Fruit fly (Drosophila melanogaster) whole organism, embryonic: ENCODE data around the gene Dis3.

Source experiments
- CG10274 ChIP-seq: fragments of 200-800 bp; sonication (Bioruptor generic); optimal IDR thresholded peaks from 3 replicates; lab custom pipeline; 2017; ENCODE audit warnings: missing biosample characterization, mild to moderate bottlenecking, missing genetic modification characterization
- CG10462 ChIP-seq: fragments of 200-800 bp; sonication (Bioruptor generic); optimal IDR thresholded peaks from 2 replicates; lab custom pipeline; 2016; ENCODE audit warnings: missing biosample characterization, missing genetic modification characterization
- CG10565 ChIP-seq: fragments of 200-800 bp; sonication (Bioruptor generic); optimal IDR thresholded peaks from 3 replicates; lab custom pipeline; 2016; ENCODE audit warnings: missing biosample characterization, mild to moderate bottlenecking, missing genetic modification characterization
- CG10959 ChIP-seq: fragments of 200-800 bp; sonication (Bioruptor generic); IDR thresholded peaks from 2 replicates; pipeline ENCODE4 v1.3.6; 2022; ENCODE audit warnings: missing biosample characterization, missing genetic modification characterization
- CG11247 ChIP-seq: fragments of 200-800 bp; sonication (Bioruptor generic); IDR thresholded peaks from 2 replicates; pipeline ENCODE4 v1.3.6; 2022; ENCODE audit warnings: missing biosample characterization, missing genetic modification characterization
- CG11723 ChIP-seq: fragments of 200-800 bp; sonication (Bioruptor generic); optimal IDR thresholded peaks from 2 replicates; lab custom pipeline; 2017; ENCODE audit warnings: missing biosample characterization, mild to moderate bottlenecking, missing genetic modification characterization
- CG12155 ChIP-seq: fragments of 200-800 bp; sonication (Bioruptor generic); optimal IDR thresholded peaks from 3 replicates; lab custom pipeline; 2016; ENCODE audit warnings: missing biosample characterization, missing genetic modification characterization
- CG17186 ChIP-seq: fragments of 200-800 bp; sonication (Bioruptor generic); optimal IDR thresholded peaks from 3 replicates; lab custom pipeline; 2017; ENCODE audit warnings: missing biosample characterization, missing genetic modification reagents, missing genetic modification characterization
- CG2129 ChIP-seq: fragments of 200-800 bp; sonication (Bioruptor generic); IDR thresholded peaks from 2 replicates; pipeline ENCODE4 v1.3.6; 2022; ENCODE audit warnings: missing biosample characterization, missing genetic modification characterization; ENCODE audit not compliant: partially characterized antibody
- CG32532 ChIP-seq: fragments of 200-800 bp; sonication (Bioruptor generic); IDR thresholded peaks from 2 replicates; pipeline ENCODE4 v1.3.6; 2022; ENCODE audit warnings: missing biosample characterization, missing genetic modification characterization
- CG32772 ChIP-seq: fragments of 200-800 bp; sonication (Bioruptor generic); IDR thresholded peaks from 2 replicates; pipeline ENCODE4 v1.3.6; 2022; ENCODE audit warnings: missing biosample characterization, missing genetic modification characterization
- CG34376 ChIP-seq: fragments of 200-800 bp; sonication (Bioruptor generic); optimal IDR thresholded peaks from 2 replicates; lab custom pipeline; 2018; ENCODE audit warnings: missing biosample characterization, mild to moderate bottlenecking, missing genetic modification characterization
- CG4404 ChIP-seq: fragments of 200-800 bp; sonication (Bioruptor generic); IDR thresholded peaks from 2 replicates; pipeline ENCODE4 v1.3.6; 2022; ENCODE audit warnings: missing biosample characterization, missing genetic modification characterization
- CG4707 ChIP-seq: fragments of 200-800 bp; sonication (Bioruptor generic); optimal IDR thresholded peaks from 2 replicates; lab custom pipeline; 2018; ENCODE audit warnings: missing biosample characterization, mild to moderate bottlenecking, missing genetic modification characterization, moderate library complexity
- CG6175 ChIP-seq: fragments of 200-800 bp; sonication (Bioruptor generic); IDR thresholded peaks from 3 replicates; pipeline ENCODE4 v1.3.6; 2022; ENCODE audit warnings: missing biosample characterization, missing genetic modification characterization
- CG6813 ChIP-seq: fragments of 200-800 bp; sonication (Bioruptor generic); optimal IDR thresholded peaks from 2 replicates; lab custom pipeline; 2017; ENCODE audit warnings: missing biosample characterization, missing genetic modification characterization, mild to moderate bottlenecking, moderate library complexity, missing genetic modification reagents
- CG8388 ChIP-seq: fragments of 200-800 bp; sonication (Bioruptor generic); optimal IDR thresholded peaks from 2 replicates; lab custom pipeline; 2019; ENCODE audit warnings: missing biosample characterization, mild to moderate bottlenecking, missing genetic modification characterization, moderate library complexity
- CG9727 ChIP-seq: fragments of 200-800 bp; sonication (Bioruptor generic); optimal IDR thresholded peaks from 3 replicates; lab custom pipeline; 2017; ENCODE audit warnings: missing biosample characterization, mild to moderate bottlenecking, missing genetic modification characterization
- Drgx ChIP-seq: fragments of 200-800 bp; sonication (Bioruptor generic); IDR thresholded peaks from 2 replicates; pipeline ENCODE4 v1.3.6; 2022; ENCODE audit warnings: missing biosample characterization, missing genetic modification characterization
- HLH54F ChIP-seq: fragments of 200-800 bp; sonication (Bioruptor generic); optimal IDR thresholded peaks from 3 replicates; lab custom pipeline; 2016; ENCODE audit warnings: missing biosample characterization, missing genetic modification characterization
- Kr ChIP-seq: fragments of 200-800 bp; sonication (Bioruptor generic); optimal IDR thresholded peaks from 2 replicates; lab custom pipeline; 2017; ENCODE audit warnings: missing biosample characterization, mild to moderate bottlenecking, missing genetic modification characterization
- Max ChIP-seq: fragments of 200-800 bp; sonication (Bioruptor generic); optimal IDR thresholded peaks from 2 replicates; lab custom pipeline; 2016; ENCODE audit warnings: missing biosample characterization, mild to moderate bottlenecking, missing genetic modification characterization
- Meics ChIP-seq: fragments of 200-800 bp; sonication (Bioruptor generic); optimal IDR thresholded peaks from 2 replicates; lab custom pipeline; 2017; ENCODE audit warnings: missing biosample characterization, mild to moderate bottlenecking, missing genetic modification characterization
- NK7.1 ChIP-seq: fragments of 200-800 bp; sonication (Bioruptor generic); optimal IDR thresholded peaks from 3 replicates; lab custom pipeline; 2016; ENCODE audit warnings: missing biosample characterization, missing genetic modification characterization
- Nf-YA ChIP-seq: fragments of 200-800 bp; sonication (Bioruptor generic); IDR thresholded peaks from 2 replicates; pipeline ENCODE4 v1.3.6; 2022; ENCODE audit warnings: missing biosample characterization, missing genetic modification characterization
- NfI ChIP-seq: fragments of 200-800 bp; sonication (Bioruptor generic); optimal IDR thresholded peaks from 3 replicates; lab custom pipeline; 2018; ENCODE audit warnings: missing biosample characterization, mild to moderate bottlenecking, missing genetic modification characterization, moderate library complexity
- Optix ChIP-seq: fragments of 200-800 bp; sonication (Bioruptor generic); IDR thresholded peaks from 3 replicates; pipeline ENCODE4 v1.3.6; 2022; ENCODE audit warnings: missing biosample characterization, missing genetic modification characterization
- Side ChIP-seq: fragments of 200-800 bp; sonication (Bioruptor generic); optimal IDR thresholded peaks from 2 replicates; lab custom pipeline; 2016; ENCODE audit warnings: missing biosample characterization, missing genetic modification characterization
- TFAM ChIP-seq: fragments of 200-800 bp; sonication (Bioruptor generic); optimal IDR thresholded peaks from 2 replicates; lab custom pipeline; 2017; ENCODE audit warnings: missing biosample characterization, missing genetic modification characterization, inconsistent platforms
- Trl ChIP-seq, 3 experiments: fragments of >200 bp in 2 of 3; fragments of 200-800 bp in 1 of 3; sonication (Bioruptor generic) in 1 of 3; optimal IDR thresholded peaks; 2 replicates in 1 of 3; 3 replicates in 2 of 3; lab custom pipeline; 2016 to 2017; ENCODE audit warnings: missing biosample characterization in 1 of 3, missing genetic modification characterization in 1 of 3
- Xbp1 ChIP-seq: fragments of 200-800 bp; sonication (Bioruptor generic); optimal IDR thresholded peaks from 3 replicates; lab custom pipeline; 2016; ENCODE audit warnings: missing biosample characterization, mild to moderate bottlenecking, missing genetic modification characterization
- bigmax ChIP-seq: fragments of 200-800 bp; sonication (Bioruptor generic); optimal IDR thresholded peaks from 2 replicates; lab custom pipeline; 2018; ENCODE audit warnings: missing biosample characterization, mild to moderate bottlenecking, missing genetic modification characterization
- corto ChIP-seq: fragments of 200-800 bp; sonication (Bioruptor generic); optimal IDR thresholded peaks from 2 replicates; lab custom pipeline; 2016; ENCODE audit warnings: missing biosample characterization, mild to moderate bottlenecking, missing genetic modification characterization, moderate library complexity
- dpn ChIP-seq, 2 experiments: fragments of 200-800 bp; sonication (Bioruptor generic); optimal IDR thresholded peaks; 3 replicates each; lab custom pipeline; 2016; ENCODE audit warnings: missing biosample characterization in 2 of 2, missing genetic modification characterization in 2 of 2
- eyg ChIP-seq: fragments of 200-800 bp; sonication (Bioruptor generic); optimal IDR thresholded peaks from 3 replicates; lab custom pipeline; 2016; ENCODE audit warnings: missing biosample characterization, missing genetic modification characterization
- insv ChIP-seq, 2 experiments: fragments of 200-800 bp; sonication (Bioruptor generic); optimal IDR thresholded peaks; 3 replicates each; lab custom pipeline; 2016 to 2018; ENCODE audit warnings: missing biosample characterization in 2 of 2, missing genetic modification characterization in 2 of 2
- jing ChIP-seq: fragments of 200-800 bp; sonication (Bioruptor generic); optimal IDR thresholded peaks from 2 replicates; lab custom pipeline; 2018; ENCODE audit warnings: missing biosample characterization, mild to moderate bottlenecking, missing genetic modification characterization
- knrl ChIP-seq: fragments of 200-800 bp; sonication (Bioruptor generic); IDR thresholded peaks from 3 replicates; pipeline ENCODE4 v1.3.6; 2022; ENCODE audit warnings: missing biosample characterization, missing genetic modification characterization; ENCODE audit not compliant: partially characterized antibody
- nerfin-1 ChIP-seq: fragments of 200-800 bp; sonication (Bioruptor generic); optimal IDR thresholded peaks from 3 replicates; lab custom pipeline; 2019; ENCODE audit warnings: missing biosample characterization, mild to moderate bottlenecking, missing genetic modification characterization, moderate library complexity
- nmo ChIP-seq: fragments of 200-800 bp; sonication (Bioruptor generic); optimal IDR thresholded peaks from 2 replicates; lab custom pipeline; 2018; ENCODE audit warnings: missing biosample characterization, mild to moderate bottlenecking, missing genetic modification characterization, moderate library complexity
- onecut ChIP-seq: fragments of 200-800 bp; sonication (Bioruptor generic); IDR thresholded peaks from 2 replicates; pipeline ENCODE4 v1.3.6; 2022; ENCODE audit warnings: missing biosample characterization, missing genetic modification characterization
- pnt ChIP-seq: fragments of 200-800 bp; sonication (Bioruptor generic); optimal IDR thresholded peaks from 3 replicates; lab custom pipeline; 2016; ENCODE audit warnings: missing biosample characterization, missing genetic modification characterization
- sc ChIP-seq, 3 experiments: fragments of >200 bp in 2 of 3; fragments of 200-800 bp in 1 of 3; sonication (Bioruptor generic) in 1 of 3; optimal IDR thresholded peaks; 2 replicates in 2 of 3; 3 replicates in 1 of 3; lab custom pipeline; 2017; ENCODE audit warnings: mild to moderate bottlenecking in 1 of 3, missing biosample characterization in 1 of 3, missing genetic modification characterization in 1 of 3, missing genetic modification reagents in 1 of 3
- seq ChIP-seq: fragments of 200-800 bp; sonication (Bioruptor generic); IDR thresholded peaks from 2 replicates; pipeline ENCODE4 v1.3.6; 2022; ENCODE audit warnings: missing biosample characterization, missing genetic modification characterization
- sisA ChIP-seq: fragments of 200-800 bp; sonication (Bioruptor generic); IDR thresholded peaks from 2 replicates; pipeline ENCODE4 v1.3.6; 2022; ENCODE audit warnings: missing biosample characterization, missing genetic modification characterization
- slou ChIP-seq: fragments of 200-800 bp; sonication (Bioruptor generic); optimal IDR thresholded peaks from 3 replicates; lab custom pipeline; 2016; ENCODE audit warnings: missing biosample characterization, missing genetic modification characterization
- tup ChIP-seq: fragments of 200-800 bp; sonication (Bioruptor generic); optimal IDR thresholded peaks from 2 replicates; lab custom pipeline; 2016; ENCODE audit warnings: missing biosample characterization, mild to moderate bottlenecking, missing genetic modification characterization, moderate library complexity

Dis3 gene

DNA sequence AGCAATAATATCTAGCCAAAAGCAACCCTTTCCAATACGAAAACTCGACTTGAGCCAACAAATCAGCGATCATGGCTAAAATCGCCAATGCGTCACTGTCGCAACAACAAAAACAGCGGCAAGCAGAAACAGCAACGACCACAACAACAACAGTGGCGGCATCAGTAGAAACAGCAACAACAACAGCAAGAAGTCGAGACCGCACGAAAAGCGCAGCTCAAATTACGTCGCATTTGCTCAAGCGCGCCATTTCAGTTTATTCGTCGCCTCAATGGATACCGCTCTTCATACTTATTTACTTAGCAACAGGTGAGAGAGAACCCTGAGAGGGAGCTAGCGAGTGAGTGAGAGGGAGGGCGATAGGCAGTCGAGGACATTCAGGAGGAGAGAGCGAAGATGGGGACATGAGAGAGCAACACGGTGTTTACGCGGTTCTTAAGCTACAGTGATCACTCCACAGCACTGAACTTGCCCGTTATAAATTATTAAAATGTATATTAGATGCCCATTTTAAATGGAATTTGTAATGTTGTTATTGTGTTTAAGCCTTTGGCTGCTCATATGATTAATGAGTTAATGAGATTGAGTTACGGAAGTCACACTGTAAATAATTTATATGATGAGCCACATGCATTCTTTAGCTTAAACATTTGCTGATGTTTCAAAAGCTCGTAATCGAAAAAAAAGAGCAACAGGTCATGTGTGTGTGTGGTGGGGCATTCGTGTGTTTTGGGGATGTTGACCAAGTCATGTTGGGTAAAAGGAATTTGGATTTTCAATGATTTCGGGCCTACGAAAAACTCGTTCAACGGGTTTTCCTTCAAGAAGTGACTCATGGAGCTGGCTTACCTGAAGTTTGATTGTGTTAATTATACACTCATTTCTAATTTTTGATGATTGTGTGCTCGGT, 37.4 kb upstream of the Dis3 start (continued):
- peak; percentile 5 for TF ChIP-seq Meics (GFP tag; lab: Kevin White, UChicago)
- no peak for TF ChIP-seq Kr (GFP tag; lab: Kevin White, UChicago)
- TF ChIP-seq corto, result peak; percentile 97
- TF ChIP-seq CG17186 (GFP tag; lab: Kevin White, UChicago), result no peak
- no peak for TF ChIP-seq CG34376 (GFP tag; lab: Kevin White, UChicago)
- TF ChIP-seq CG6175 (GFP tag; lab: Robert Waterston, UW), result peak; percentile 72; the same call in 2 of the 3 replicates
- TF ChIP-seq Drgx, result peak; percentile 94
- TF ChIP-seq CG10959 (GFP tag; lab: Robert Waterston, UW), result peak; percentile 83
- no peak for TF ChIP-seq CG10565 (GFP tag; lab: Kevin White, UChicago)
- TF ChIP-seq CG32532 (GFP tag; lab: Robert Waterston, UW), result peak; percentile 82
- peak; percentile 76 to 81 for TF ChIP-seq dpn (GFP tag; optimal IDR thresholded peaks at IDR 0.05; lab: Kevin White, UChicago)
- peak; percentile 67 for TF ChIP-seq sisA
- peak; percentile 69 for TF ChIP-seq NK7.1 (GFP tag; lab: Kevin White, UChicago)
- no peak for TF ChIP-seq CG2129 (GFP tag; lab: Robert Waterston, UW)
- TF ChIP-seq Side (GFP tag; lab: Kevin White, UChicago), result peak; percentile 58
- no peak for TF ChIP-seq bigmax (GFP tag; lab: Kevin White, UChicago)
- TF ChIP-seq nerfin-1, result peak; percentile 46
- TF ChIP-seq insv (GFP tag; optimal IDR thresholded peaks at IDR 0.05; lab: Kevin White, UChicago), result no peak
- peak; percentile 58 for TF ChIP-seq CG11723 (GFP tag; lab: Kevin White, UChicago)
- peak; percentile 63 for TF ChIP-seq CG10462 (GFP tag; lab: Kevin White, UChicago)
- TF ChIP-seq CG12155 (GFP tag; lab: Kevin White, UChicago), result peak; percentile 81
- peak; percentile 36 for TF ChIP-seq TFAM
- peak; percentile 73 for TF ChIP-seq nmo (GFP tag; lab: Kevin White, UChicago)
- peak; percentile 61 for TF ChIP-seq CG4707 (GFP tag; lab: Kevin White, UChicago)
- peak; percentile 71 for TF ChIP-seq HLH54F (GFP tag; lab: Kevin White, UChicago)
- peak; percentile 41 for TF ChIP-seq slou (GFP tag; lab: Kevin White, UChicago)
- TF ChIP-seq Nf-YA (GFP tag; lab: Robert Waterston, UW), result peak; percentile 58
- peak; percentile 50 for TF ChIP-seq Max (GFP tag; lab: Kevin White, UChicago)
- TF ChIP-seq CG4404 (GFP tag; lab: Robert Waterston, UW), result peak; percentile 84
- TF ChIP-seq NfI, result peak; percentile 83
- peak; percentile 65 for TF ChIP-seq CG8388 (GFP tag; lab: Kevin White, UChicago)
- TF ChIP-seq CG32772 (GFP tag; lab: Robert Waterston, UW), result peak; percentile 74
- TF ChIP-seq eyg (GFP tag; lab: Kevin White, UChicago), result peak; percentile 32
- peak; percentile 20 for TF ChIP-seq CG10274 (GFP tag; lab: Kevin White, UChicago)
- no peak for TF ChIP-seq sc (optimal IDR thresholded peaks at IDR 0.05; lab: Kevin White, UChicago)
- TF ChIP-seq sc (GFP tag; optimal IDR thresholded peaks at IDR 0.05; lab: Kevin White, UChicago), result peak; percentile 22
- peak; percentile 83 for TF ChIP-seq CG9727 (GFP tag; lab: Kevin White, UChicago)
- TF ChIP-seq Optix, result peak; percentile 58
- TF ChIP-seq seq, result peak; percentile 79
- peak; percentile 54 for TF ChIP-seq CG6813 (GFP tag; lab: Kevin White, UChicago)
- TF ChIP-seq knrl (GFP tag; lab: Robert Waterston, UW), result no peak
- TF ChIP-seq CG11247 (GFP tag; lab: Robert Waterston, UW), result peak; percentile 75
- peak; percentile 61 for TF ChIP-seq tup
- peak; percentile 80 for TF ChIP-seq Xbp1 (GFP tag; lab: Kevin White, UChicago)
- peak; percentile 69 for TF ChIP-seq pnt
- peak; percentile 73 for TF ChIP-seq onecut (GFP tag; lab: Robert Waterston, UW)
- peak; percentile 45 for TF ChIP-seq jing (GFP tag; lab: Kevin White, UChicago)
- peak; percentile 60 to 66 for TF ChIP-seq Trl (optimal IDR thresholded peaks at IDR 0.05; lab: Kevin White, UChicago)
- TF ChIP-seq Trl (GFP tag; optimal IDR thresholded peaks at IDR 0.05; lab: Kevin White, UChicago), result peak; percentile 62
